Fruit fly (Drosophila melanogaster) whole organism, embryonic: Measurements from ENCODE around the gene Dmtn.

Experiments
- CG10543 ChIP-seq: fragments of 200-800 bp; sonication (Bioruptor generic); optimal IDR thresholded peaks from 3 replicates; lab custom pipeline; 2017; ENCODE audit warnings: missing biosample characterization, mild to moderate bottlenecking, missing genetic modification characterization, moderate library complexity
- CG11723 ChIP-seq: fragments of 200-800 bp; sonication (Bioruptor generic); optimal IDR thresholded peaks from 2 replicates; lab custom pipeline; 2017; ENCODE audit warnings: missing biosample characterization, mild to moderate bottlenecking, missing genetic modification characterization
- CG12104 ChIP-seq: fragments of 200-800 bp; sonication (Bioruptor generic); optimal IDR thresholded peaks from 3 replicates; lab custom pipeline; 2016; ENCODE audit warnings: missing biosample characterization, missing genetic modification characterization
- CG1233 ChIP-seq: fragments of 200-800 bp; sonication (Bioruptor generic); optimal IDR thresholded peaks from 4 replicates; lab custom pipeline; 2018; ENCODE audit warnings: missing biosample characterization, mild to moderate bottlenecking, missing genetic modification characterization
- CG12391 ChIP-seq: fragments of 200-800 bp; sonication (Bioruptor generic); optimal IDR thresholded peaks from 3 replicates; lab custom pipeline; 2018; ENCODE audit warnings: missing biosample characterization, mild to moderate bottlenecking, missing genetic modification characterization, moderate library complexity
- CG13287 ChIP-seq: fragments of 200-800 bp; sonication (Bioruptor generic); IDR thresholded peaks from 2 replicates; pipeline ENCODE4 v1.3.6; 2022; ENCODE audit warnings: missing biosample characterization, missing genetic modification characterization; ENCODE audit not compliant: partially characterized antibody
- CG15011 ChIP-seq: fragments of 200-800 bp; sonication (Bioruptor generic); optimal IDR thresholded peaks from 3 replicates; lab custom pipeline; 2018; ENCODE audit warnings: missing biosample characterization, mild to moderate bottlenecking, missing genetic modification characterization
- CG15601 ChIP-seq: fragments of 200-800 bp; sonication (Bioruptor generic); optimal IDR thresholded peaks from 3 replicates; lab custom pipeline; 2019; ENCODE audit warnings: missing biosample characterization, mild to moderate bottlenecking, missing genetic modification characterization, moderate library complexity
- CG18262 ChIP-seq: fragments of 200-800 bp; optimal IDR thresholded peaks from 3 replicates; lab custom pipeline; 2019; ENCODE audit warnings: missing biosample characterization, mild to moderate bottlenecking, missing genetic modification characterization, moderate library complexity
- CG31224 ChIP-seq: fragments of 200-800 bp; sonication (Bioruptor generic); IDR thresholded peaks from 2 replicates; pipeline ENCODE4 v1.3.6; 2022; ENCODE audit warnings: missing biosample characterization, missing genetic modification characterization
- CG32772 ChIP-seq: fragments of 200-800 bp; sonication (Bioruptor generic); IDR thresholded peaks from 2 replicates; pipeline ENCODE4 v1.3.6; 2022; ENCODE audit warnings: missing biosample characterization, missing genetic modification characterization
- CG33213 ChIP-seq: fragments of 200-800 bp; sonication (Bioruptor generic); optimal IDR thresholded peaks from 3 replicates; lab custom pipeline; 2016; ENCODE audit warnings: missing biosample characterization, missing genetic modification characterization
- CG34224 ChIP-seq: fragments of 200-800 bp; sonication (Bioruptor generic); IDR thresholded peaks from 3 replicates; pipeline ENCODE4 v1.3.6; 2022; ENCODE audit warnings: missing biosample characterization, missing genetic modification characterization; ENCODE audit not compliant: partially characterized antibody
- CG4282 ChIP-seq: fragments of 200-800 bp; sonication (Bioruptor generic); optimal IDR thresholded peaks from 2 replicates; lab custom pipeline; 2016; ENCODE audit warnings: missing biosample characterization, missing genetic modification characterization
- CG4404 ChIP-seq: fragments of 200-800 bp; sonication (Bioruptor generic); IDR thresholded peaks from 2 replicates; pipeline ENCODE4 v1.3.6; 2022; ENCODE audit warnings: missing biosample characterization, missing genetic modification characterization
- CG4424 ChIP-seq: fragments of 200-800 bp; sonication (Bioruptor generic); optimal IDR thresholded peaks from 3 replicates; lab custom pipeline; 2016; ENCODE audit warnings: missing biosample characterization, missing genetic modification characterization
- CG6175 ChIP-seq: fragments of 200-800 bp; sonication (Bioruptor generic); IDR thresholded peaks from 3 replicates; pipeline ENCODE4 v1.3.6; 2022; ENCODE audit warnings: missing biosample characterization, missing genetic modification characterization
- Chrac-16 ChIP-seq: fragments of 200-800 bp; sonication (Bioruptor generic); optimal IDR thresholded peaks from 3 replicates; lab custom pipeline; 2016; ENCODE audit warnings: missing biosample characterization, missing genetic modification characterization
- Dp ChIP-seq: fragments of 200-800 bp; sonication (Bioruptor generic); optimal IDR thresholded peaks from 2 replicates; lab custom pipeline; 2018; ENCODE audit warnings: missing biosample characterization, mild to moderate bottlenecking, missing genetic modification characterization, moderate library complexity
- Hr51 ChIP-seq, 2 experiments: fragments of 200-800 bp; sonication (Bioruptor generic); optimal IDR thresholded peaks; 2 replicates in 1 of 2; 3 replicates in 1 of 2; lab custom pipeline; 2016 to 2018; ENCODE audit warnings: missing biosample characterization in 2 of 2, missing genetic modification characterization in 2 of 2, mild to moderate bottlenecking in 1 of 2, moderate library complexity in 1 of 2
- Lhr ChIP-seq: fragments of 200-800 bp; sonication (Bioruptor generic); optimal IDR thresholded peaks from 3 replicates; lab custom pipeline; 2017; ENCODE audit warnings: mild to moderate bottlenecking, missing biosample characterization, missing genetic modification reagents, missing genetic modification characterization
- NC2β ChIP-seq: fragments of 200-800 bp; sonication (Bioruptor generic); optimal IDR thresholded peaks from 2 replicates; lab custom pipeline; 2016; ENCODE audit warnings: missing biosample characterization, missing genetic modification characterization
- Nf-YC ChIP-seq: fragments of 200-800 bp; optimal IDR thresholded peaks from 3 replicates; lab custom pipeline; 2019; ENCODE audit warnings: missing biosample characterization, mild to moderate bottlenecking, missing genetic modification characterization, moderate library complexity
- NfI ChIP-seq: fragments of 200-800 bp; sonication (Bioruptor generic); optimal IDR thresholded peaks from 3 replicates; lab custom pipeline; 2018; ENCODE audit warnings: missing biosample characterization, mild to moderate bottlenecking, missing genetic modification characterization, moderate library complexity
- Spps ChIP-seq: fragments of 200-800 bp; sonication (Bioruptor generic); optimal IDR thresholded peaks from 2 replicates; lab custom pipeline; 2018; ENCODE audit warnings: missing biosample characterization, mild to moderate bottlenecking, missing genetic modification characterization
- Stat92E ChIP-seq, 3 experiments: fragments of >200 bp in 2 of 3; fragments of 200-800 bp in 1 of 3; sonication (Bioruptor generic) in 1 of 3; optimal IDR thresholded peaks; 2 replicates each; lab custom pipeline; 2017 to 2019; ENCODE audit warnings: missing biosample characterization in 3 of 3, missing genetic modification characterization in 3 of 3, mild to moderate bottlenecking in 1 of 3, moderate library complexity in 1 of 3
- btn ChIP-seq: fragments of 200-800 bp; sonication (Bioruptor generic); optimal IDR thresholded peaks from 2 replicates; lab custom pipeline; 2016; ENCODE audit warnings: missing biosample characterization, missing genetic modification characterization
- cg ChIP-seq: fragments of 200-800 bp; sonication (Bioruptor generic); optimal IDR thresholded peaks from 3 replicates; lab custom pipeline; 2019; ENCODE audit warnings: missing biosample characterization, mild to moderate bottlenecking, missing genetic modification characterization, moderate library complexity
- chinmo ChIP-seq: fragments of 200-800 bp; sonication (Bioruptor generic); IDR thresholded peaks from 4 replicates; pipeline ENCODE4 v1.3.6; 2022; ENCODE audit warnings: missing biosample characterization, missing genetic modification characterization; ENCODE audit not compliant: partially characterized antibody
- chn ChIP-seq: fragments of 200-800 bp; sonication (Bioruptor generic); optimal IDR thresholded peaks from 2 replicates; lab custom pipeline; 2016; ENCODE audit warnings: missing biosample characterization, missing genetic modification characterization
- dan ChIP-seq: fragments of 200-800 bp; sonication (Bioruptor generic); IDR thresholded peaks from 2 replicates; pipeline ENCODE4 v1.3.6; 2022; ENCODE audit warnings: missing biosample characterization, missing genetic modification characterization
- gcm ChIP-seq: fragments of 200-800 bp; sonication (Bioruptor generic); optimal IDR thresholded peaks from 2 replicates; lab custom pipeline; 2019; ENCODE audit warnings: missing biosample characterization, mild to moderate bottlenecking, missing genetic modification characterization, moderate library complexity
- gsb ChIP-seq: fragments of 200-800 bp; sonication (Bioruptor generic); IDR thresholded peaks from 2 replicates; pipeline ENCODE4 v1.3.6; 2022; ENCODE audit warnings: missing biosample characterization, missing genetic modification characterization
- hb ChIP-seq: fragments of 200-800 bp; sonication (Bioruptor generic); IDR thresholded peaks from 3 replicates; pipeline ENCODE4 v1.3.6; 2022; ENCODE audit warnings: missing biosample characterization, missing genetic modification characterization; ENCODE audit not compliant: partially characterized antibody
- hkb ChIP-seq, 2 experiments: fragments of 200-800 bp in 1 of 2; fragments of >200 bp in 1 of 2; sonication (Bioruptor generic) in 1 of 2; IDR thresholded peaks in 1 of 2; optimal IDR thresholded peaks in 1 of 2; 2 replicates each; pipeline versions ENCODE4 v1.3.6 to Lab custom; 2017 to 2022; ENCODE audit warnings: missing biosample characterization in 1 of 2, missing genetic modification characterization in 1 of 2
- inv ChIP-seq: fragments of 200-800 bp; sonication (Bioruptor generic); IDR thresholded peaks from 2 replicates; pipeline ENCODE4 v1.3.6; 2022; ENCODE audit warnings: missing biosample characterization, missing genetic modification characterization; ENCODE audit not compliant: partially characterized antibody
- kah ChIP-seq: fragments of 200-800 bp; sonication (Bioruptor generic); optimal IDR thresholded peaks from 2 replicates; lab custom pipeline; 2018; ENCODE audit warnings: missing biosample characterization, mild to moderate bottlenecking, missing genetic modification characterization
- lmd ChIP-seq: fragments of 200-800 bp; sonication (Bioruptor generic); IDR thresholded peaks from 2 replicates; pipeline ENCODE4 v1.3.6; 2022; ENCODE audit warnings: missing biosample characterization, missing genetic modification characterization
- lola ChIP-seq, 3 experiments: fragments of >200 bp in 2 of 3; fragments of 200-800 bp in 1 of 3; sonication (Bioruptor generic) in 1 of 3; optimal IDR thresholded peaks; 2 replicates each; lab custom pipeline; 2017 to 2019; ENCODE audit warnings: missing biosample characterization in 3 of 3, missing genetic modification characterization in 3 of 3, mild to moderate bottlenecking in 1 of 3, moderate library complexity in 1 of 3
- mirr ChIP-seq: fragments of 200-800 bp; sonication (Bioruptor generic); optimal IDR thresholded peaks from 3 replicates; lab custom pipeline; 2018; ENCODE audit warnings: missing biosample characterization, mild to moderate bottlenecking, missing genetic modification characterization
- nerfin-1 ChIP-seq: fragments of 200-800 bp; sonication (Bioruptor generic); optimal IDR thresholded peaks from 3 replicates; lab custom pipeline; 2019; ENCODE audit warnings: missing biosample characterization, mild to moderate bottlenecking, missing genetic modification characterization, moderate library complexity
- pfk ChIP-seq: fragments of 200-800 bp; sonication (Bioruptor generic); optimal IDR thresholded peaks from 2 replicates; lab custom pipeline; 2018; ENCODE audit warnings: missing biosample characterization, mild to moderate bottlenecking, missing genetic modification characterization, moderate library complexity
- psq ChIP-seq: fragments of 200-800 bp; sonication (Bioruptor generic); optimal IDR thresholded peaks from 2 replicates; lab custom pipeline; 2017; ENCODE audit warnings: missing biosample characterization, missing genetic modification characterization
- run ChIP-seq: fragments of 200-800 bp; sonication (Bioruptor generic); optimal IDR thresholded peaks from 3 replicates; lab custom pipeline; 2018; ENCODE audit warnings: missing biosample characterization, mild to moderate bottlenecking, missing genetic modification characterization
- schlank ChIP-seq: fragments of 200-800 bp; sonication (Bioruptor generic); optimal IDR thresholded peaks from 2 replicates; lab custom pipeline; 2018; ENCODE audit warnings: missing biosample characterization, mild to moderate bottlenecking, missing genetic modification characterization
- tap ChIP-seq: fragments of 200-800 bp; optimal IDR thresholded peaks from 3 replicates; lab custom pipeline; 2019; ENCODE audit warnings: missing biosample characterization, mild to moderate bottlenecking, missing genetic modification characterization, moderate library complexity
- tll ChIP-seq, 2 experiments: fragments of 200-800 bp in 1 of 2; fragments of >200 bp in 1 of 2; sonication (Bioruptor generic) in 1 of 2; optimal IDR thresholded peaks; 2 replicates each; lab custom pipeline; 2017 to 2019; ENCODE audit warnings: missing biosample characterization in 2 of 2, missing genetic modification characterization in 2 of 2, mild to moderate bottlenecking in 1 of 2, moderate library complexity in 1 of 2
- vnd ChIP-seq: fragments of 200-800 bp; sonication (Bioruptor generic); IDR thresholded peaks from 3 replicates; pipeline ENCODE4 v1.3.6; 2022; ENCODE audit warnings: missing biosample characterization, missing genetic modification characterization; ENCODE audit not compliant: partially characterized antibody
- wor ChIP-seq: fragments of 200-800 bp; sonication (Bioruptor generic); IDR thresholded peaks from 2 replicates; pipeline ENCODE4 v1.3.6; 2022; ENCODE audit warnings: missing biosample characterization, missing genetic modification characterization

Dmtn gene

DNA sequence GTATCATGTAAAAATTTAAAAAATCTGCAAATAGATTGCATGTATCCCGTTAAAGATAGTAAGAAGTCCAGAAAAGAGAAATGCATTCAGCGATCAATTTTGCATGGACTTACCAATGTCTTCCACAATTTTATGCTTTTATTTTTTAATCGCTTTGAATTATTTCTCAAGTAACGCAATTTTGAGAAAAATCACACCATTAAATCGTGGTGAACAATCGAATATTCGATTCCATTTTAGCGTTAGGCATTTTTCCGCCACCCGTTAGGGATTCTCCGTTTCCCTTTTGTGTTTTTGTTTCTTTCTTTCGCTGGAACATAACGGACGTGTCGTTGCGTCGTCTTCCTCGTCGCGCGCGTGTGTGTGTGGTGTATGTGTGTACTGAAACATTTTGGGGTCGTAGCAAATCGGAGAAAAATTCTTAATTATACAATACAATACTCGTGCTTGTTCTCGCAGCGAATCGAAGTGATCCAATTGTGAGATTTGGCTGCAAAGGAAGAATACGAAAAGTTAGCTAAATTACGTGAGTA is 937 bp upstream of the Dmtn start, which contains the start of gene gpp (continued):
- TF ChIP-seq CG31224 (GFP tag; lab: Robert Waterston, UW) (no peak), CG32772 (no peak), Stat92E (GFP tag; optimal IDR thresholded peaks at IDR 0.05; lab: Kevin White, UChicago) (no peak), lola (GFP tag; optimal IDR thresholded peaks at IDR 0.05; lab: Kevin White, UChicago) (no peak), CG15601 (tag; lab: Kevin White, UChicago) (no peak), CG11723 (no peak), CG33213 (peak; percentile 31), chinmo (no peak), gcm (GFP tag; lab: Kevin White, UChicago) (no peak), NfI (GFP tag; lab: Kevin White, UChicago) (no peak), CG18262 (no peak), btn (no peak), hb (no peak), CG13287 (GFP tag; lab: Robert Waterston, UW) (no peak), Chrac-16 (GFP tag; lab: Kevin White, UChicago) (no peak), CG4424 (GFP tag; lab: Kevin White, UChicago) (no peak), NC2β (GFP tag; lab: Kevin White, UChicago) (no peak), Nf-YC (tag; lab: Kevin White, UChicago) (no peak), schlank (tag; lab: Kevin White, UChicago) (no peak), vnd (no peak), hkb (optimal IDR thresholded peaks at IDR 0.05; lab: Kevin White, UChicago) (no peak), hkb (GFP tag; IDR thresholded peaks at IDR 0.05; lab: Robert Waterston, UW) (no peak), chn (no peak), Dp (GFP tag; lab: Kevin White, UChicago) (peak; percentile 27), CG34224 (GFP tag; lab: Robert Waterston, UW) (no peak), tll (GFP tag; optimal IDR thresholded peaks at IDR 0.05; lab: Kevin White, UChicago) (no peak), Lhr (peak; percentile 59), tap (tag; lab: Kevin White, UChicago) (no peak), Hr51 (GFP tag; optimal IDR thresholded peaks at IDR 0.05; lab: Kevin White, UChicago) (no peak), cg (peak; percentile 88), CG6175 (GFP tag; lab: Robert Waterston, UW) (no peak), mirr (GFP tag; lab: Kevin White, UChicago) (peak; percentile 47), lmd (GFP tag; lab: Robert Waterston, UW) (no peak), inv (GFP tag; lab: Robert Waterston, UW) (no peak), CG1233 (GFP tag; lab: Kevin White, UChicago) (no peak), CG10543 (GFP tag; lab: Kevin White, UChicago) (peak; percentile 21), CG15011 (no peak), kah (GFP tag; lab: Kevin White, UChicago) (no peak), wor (no peak), nerfin-1 (peak; percentile 26), CG12391 (tag; lab: Kevin White, UChicago) (no peak), gsb (GFP tag; lab: Robert Waterston, UW) (no peak), psq (GFP tag; lab: Kevin White, UChicago) (peak; percentile 100), Spps (tag; lab: Kevin White, UChicago) (no peak), CG4404 (GFP tag; lab: Robert Waterston, UW) (no peak), CG4282 (GFP tag; lab: Kevin White, UChicago) (no peak), run (tag; lab: Kevin White, UChicago) (no peak), CG12104 (GFP tag; lab: Kevin White, UChicago) (peak; percentile 18), dan (GFP tag; lab: Robert Waterston, UW) (no peak), pfk (GFP tag; lab: Kevin White, UChicago) (peak; percentile 2)
